Fruit fly (Drosophila melanogaster) ovary, adult (tissue): ENCODE data around the gene CG12081.
A peak's percentile ranks its signal among the peaks of the same experiment; 100 is the strongest.

Source experiments
- CG17801 ChIP-seq: fragments of 200-800 bp; optimal IDR thresholded peaks from 2 replicates; lab custom pipeline; 2019; ENCODE audit warnings: missing biosample characterization, mild to moderate bottlenecking, missing genetic modification characterization, moderate library complexity; ENCODE audit not compliant: partially characterized antibody

The CG12081 gene

DNA sequence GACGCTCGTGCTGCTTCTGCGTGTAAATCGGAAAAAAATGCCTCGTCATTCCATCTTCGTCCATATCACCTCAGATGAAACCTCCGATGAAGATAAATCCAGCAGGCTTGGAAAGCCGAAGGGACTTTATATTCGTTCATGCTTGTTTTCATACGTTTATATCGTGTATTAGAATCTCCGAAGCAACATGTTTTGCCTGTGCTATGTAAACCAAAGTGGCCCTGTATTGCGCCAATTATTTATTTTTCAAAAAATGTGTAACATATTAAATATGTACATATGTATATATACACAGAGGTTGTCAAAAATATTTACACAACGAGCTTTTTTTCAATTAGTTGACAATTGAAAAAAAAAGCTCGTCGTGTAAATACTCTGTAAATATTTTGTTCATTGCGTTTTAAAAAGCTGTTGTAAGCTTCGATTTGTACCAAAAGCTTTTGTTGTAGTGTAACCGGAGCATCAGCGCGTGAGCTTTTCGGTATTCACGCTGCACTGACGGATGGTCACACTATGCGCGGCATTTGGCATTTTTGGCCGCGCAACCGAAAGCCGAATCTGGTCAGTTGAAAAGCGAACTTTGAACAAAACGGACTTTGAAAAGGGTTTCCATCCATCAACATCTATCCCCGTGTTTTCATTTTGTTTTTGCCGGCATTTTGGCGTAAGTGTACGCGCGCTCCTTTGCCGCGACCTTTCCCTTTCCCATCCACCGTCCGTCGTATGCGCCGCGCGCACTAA is 14.7 kb upstream of the CG12081 start, which contains the start of gene CG12065:
Gene CG12065, plus strand, starts transcription at position 563 of the 741 bp plus-strand sequence.
- peak; percentile 54 for TF ChIP-seq CG17801 (GFP tag; lab: Kevin White, UChicago)

- TF ChIP-seq CG17801 (GFP tag; lab: Kevin White, UChicago): peak; percentile 78
Observed at dm6 chrX:8574672-8575350, 13.8 kb upstream of the CG12081 start.

- no peak for TF ChIP-seq CG17801 (GFP tag; lab: Kevin White, UChicago)
Observed at dm6 chrX:8576675-8577074, 11.9 kb upstream of the CG12081 start.

DNA sequence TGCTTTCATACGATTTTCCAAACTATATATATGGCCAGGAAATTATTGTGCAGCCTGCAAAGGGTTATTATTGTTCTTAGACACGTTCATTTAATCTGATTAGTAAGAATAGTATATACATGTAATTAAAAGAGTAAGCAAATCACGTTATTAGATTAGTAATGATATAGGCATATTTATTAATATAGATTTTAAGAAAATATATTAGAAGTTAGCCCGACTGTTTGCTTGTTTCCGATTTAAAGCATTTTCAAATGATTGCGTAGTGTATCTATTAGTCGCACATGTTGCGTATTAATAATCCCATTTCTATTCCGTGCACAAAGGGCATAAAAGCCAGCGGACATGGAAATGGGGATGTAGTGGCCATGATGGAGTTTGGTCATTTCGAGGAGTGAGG is 9.5 kb upstream of the CG12081 start:
- no peak for TF ChIP-seq CG17801 (GFP tag; lab: Kevin White, UChicago)

DNA sequence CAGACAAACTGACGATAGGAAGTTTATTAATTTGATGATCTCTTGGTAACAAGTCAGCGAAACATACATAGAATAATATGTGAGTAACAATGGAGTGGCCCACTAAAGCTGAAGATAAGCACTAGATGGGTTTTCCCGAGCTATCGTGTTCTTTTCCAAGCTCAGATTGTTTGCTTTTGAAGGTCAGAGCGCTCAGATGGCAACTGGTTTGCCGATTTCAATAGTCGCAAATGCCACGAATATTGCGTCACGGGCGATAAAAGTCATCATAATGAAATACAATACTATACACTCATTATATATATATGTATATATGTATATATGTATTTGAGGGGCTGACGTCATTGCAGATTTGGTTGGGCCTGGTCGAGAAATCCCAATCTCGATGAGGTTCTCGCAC is 8.7 kb upstream of the CG12081 start:
- no peak for TF ChIP-seq CG17801 (GFP tag; lab: Kevin White, UChicago)

- no peak for TF ChIP-seq CG17801 (GFP tag; lab: Kevin White, UChicago)
Observed at dm6 chrX:8580794-8581193, 7.8 kb upstream of the CG12081 start.

DNA sequence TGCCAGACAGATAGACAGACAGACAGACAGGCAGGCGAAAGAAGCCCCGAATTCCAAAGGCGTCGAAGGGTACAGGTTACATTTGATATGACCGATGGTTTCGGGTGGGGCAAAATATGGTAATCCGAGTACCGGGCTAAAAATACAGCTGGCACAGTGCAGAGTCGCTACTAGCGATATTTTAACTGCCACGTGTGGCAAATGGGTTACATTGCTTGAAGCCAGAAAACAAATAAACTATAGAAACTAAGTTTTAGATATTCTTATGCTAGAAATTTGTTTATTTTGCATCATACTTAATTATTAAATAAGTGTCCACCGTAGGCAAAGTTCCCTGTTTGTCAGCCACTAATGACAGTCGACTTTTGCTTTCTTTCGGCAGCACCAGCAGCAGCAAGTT is 5.5 kb upstream of the CG12081 start:
- no peak for TF ChIP-seq CG17801 (GFP tag; lab: Kevin White, UChicago)

DNA sequence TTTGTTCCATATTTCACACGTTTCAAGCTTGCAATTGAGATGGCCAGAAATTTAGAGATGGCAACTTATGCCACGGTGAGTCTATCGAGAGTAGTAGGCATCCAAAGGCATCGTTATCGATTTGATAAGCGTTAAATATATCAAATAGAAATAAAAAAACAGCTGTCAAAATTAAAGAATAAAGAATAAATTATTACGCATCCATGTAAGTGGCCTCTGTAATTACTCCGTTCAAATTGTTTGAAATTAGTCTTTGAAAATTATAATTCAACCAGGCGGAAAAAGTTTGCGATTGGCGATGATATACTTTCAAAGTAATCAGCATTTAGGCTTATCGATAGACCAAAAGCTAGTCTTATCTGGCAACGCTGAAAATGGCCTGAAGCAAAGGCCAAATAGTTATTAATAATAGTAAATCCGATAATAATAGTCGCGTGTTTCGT is 3.1 kb downstream of the CG12081 start, which contains the start of the genes CG12659 and Crag:
Gene CG12659, minus strand, starts transcription at position 45 of the 443 bp plus-strand sequence.
Gene Crag, plus strand, starts transcription at position 347 of the 443 bp plus-strand sequence.
- peak; percentile 13 for TF ChIP-seq CG17801 (GFP tag; lab: Kevin White, UChicago)

DNA sequence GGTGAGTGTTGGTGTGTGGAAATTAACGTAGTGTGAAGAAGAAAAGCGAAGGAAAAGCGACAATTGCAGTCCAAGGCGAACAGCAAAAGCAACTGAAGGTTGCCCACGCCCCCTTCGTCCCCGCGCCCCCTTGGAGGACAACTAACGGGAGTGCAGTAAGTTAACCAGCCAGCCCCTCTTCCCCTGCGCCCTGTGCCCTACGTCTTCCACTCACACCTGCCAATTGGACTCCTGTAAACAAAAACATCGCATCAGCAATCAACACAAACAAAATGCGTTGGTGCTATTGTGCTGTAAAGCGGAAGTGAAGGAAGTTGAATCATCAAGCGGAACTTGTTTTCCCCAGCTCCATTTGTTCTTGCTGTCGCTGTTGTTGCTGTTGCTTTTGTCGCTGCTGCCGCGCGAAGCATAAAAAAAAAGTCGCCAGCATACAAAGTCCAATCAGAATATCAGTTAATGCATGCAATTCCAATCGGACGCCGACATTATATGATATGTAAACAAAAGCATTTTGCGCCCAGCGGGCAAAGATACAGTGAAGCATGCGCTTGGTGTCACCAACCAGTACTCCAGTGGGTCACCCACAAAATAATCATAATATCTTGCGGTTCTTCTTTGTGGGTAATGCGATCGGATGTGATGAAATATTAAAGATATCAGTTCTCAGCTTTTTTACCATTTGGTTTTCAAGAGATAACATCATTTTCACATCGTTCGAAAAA is 4.0 kb downstream of the CG12081 start:
- no peak for TF ChIP-seq CG17801 (GFP tag; lab: Kevin White, UChicago)

DNA sequence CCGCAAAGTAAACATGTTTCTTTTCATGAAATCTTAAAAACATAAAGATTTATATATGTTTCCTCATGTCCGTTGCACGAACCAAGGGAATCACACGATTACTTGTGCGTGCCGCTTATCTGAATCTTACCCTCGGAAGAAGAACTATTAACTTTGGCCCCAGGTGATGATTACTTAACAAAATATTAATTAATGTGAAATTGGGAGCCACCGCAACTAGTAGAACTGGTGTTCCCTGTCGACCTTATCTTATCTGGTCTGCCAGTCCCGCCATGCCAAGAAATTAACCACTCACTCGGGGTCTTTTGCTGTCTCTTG is 4.5 kb downstream of the CG12081 start:
- no peak for TF ChIP-seq CG17801 (GFP tag; lab: Kevin White, UChicago)

dm6 chrX:8601165-8601564 is 12.6 kb downstream of the CG12081 start:
- no peak for TF ChIP-seq CG17801 (GFP tag; lab: Kevin White, UChicago)

DNA sequence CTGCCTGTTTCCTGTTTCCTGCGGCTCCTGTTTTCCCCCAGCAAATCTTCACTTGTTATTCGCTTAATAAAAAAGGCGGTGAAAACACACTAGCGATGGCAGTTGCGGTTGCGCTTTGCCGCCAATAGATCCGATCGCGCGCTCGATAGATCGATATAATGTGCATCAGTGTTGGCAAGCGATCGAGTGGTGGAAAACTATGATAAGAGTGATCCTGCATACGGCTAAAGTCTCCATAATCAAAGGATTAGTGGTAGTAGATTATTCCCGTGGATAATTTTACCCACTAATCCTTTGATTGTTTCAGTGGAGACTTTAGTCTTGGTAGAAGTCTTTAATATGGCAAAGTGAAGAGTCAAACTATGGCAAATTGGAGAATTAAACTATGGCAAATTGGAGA is 17.6 kb downstream of the CG12081 start, which contains the start of gene Caf1-180:
Gene Caf1-180, minus strand, starts transcription at position 99 of the 400 bp plus-strand sequence.
- TF ChIP-seq CG17801 (GFP tag; lab: Kevin White, UChicago): no peak

DNA sequence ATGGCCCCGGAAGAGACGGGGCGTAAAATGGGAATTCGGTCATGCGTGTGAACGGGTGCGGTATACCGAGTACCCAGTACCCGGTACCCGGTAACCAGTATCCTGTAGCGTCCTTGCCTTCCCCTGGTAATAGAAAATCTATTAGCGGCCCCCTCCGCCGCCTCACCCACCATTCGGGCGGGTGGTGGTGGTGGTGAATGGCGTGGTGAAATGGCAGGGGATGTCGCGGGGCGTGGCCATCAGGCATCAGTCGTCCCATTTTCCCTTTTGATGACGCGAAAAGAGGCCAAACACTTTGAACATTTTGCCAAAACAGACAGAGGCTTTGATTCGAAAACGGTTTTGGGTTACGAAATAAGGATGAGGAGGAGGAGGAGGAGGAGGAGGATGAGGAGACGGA is 19.3 kb downstream of the CG12081 start:
- TF ChIP-seq CG17801 (GFP tag; lab: Kevin White, UChicago): no peak

- no peak for TF ChIP-seq CG17801 (GFP tag; lab: Kevin White, UChicago)
Observed at dm6 chrX:8616280-8616679, 27.7 kb downstream of the CG12081 start.

DNA sequence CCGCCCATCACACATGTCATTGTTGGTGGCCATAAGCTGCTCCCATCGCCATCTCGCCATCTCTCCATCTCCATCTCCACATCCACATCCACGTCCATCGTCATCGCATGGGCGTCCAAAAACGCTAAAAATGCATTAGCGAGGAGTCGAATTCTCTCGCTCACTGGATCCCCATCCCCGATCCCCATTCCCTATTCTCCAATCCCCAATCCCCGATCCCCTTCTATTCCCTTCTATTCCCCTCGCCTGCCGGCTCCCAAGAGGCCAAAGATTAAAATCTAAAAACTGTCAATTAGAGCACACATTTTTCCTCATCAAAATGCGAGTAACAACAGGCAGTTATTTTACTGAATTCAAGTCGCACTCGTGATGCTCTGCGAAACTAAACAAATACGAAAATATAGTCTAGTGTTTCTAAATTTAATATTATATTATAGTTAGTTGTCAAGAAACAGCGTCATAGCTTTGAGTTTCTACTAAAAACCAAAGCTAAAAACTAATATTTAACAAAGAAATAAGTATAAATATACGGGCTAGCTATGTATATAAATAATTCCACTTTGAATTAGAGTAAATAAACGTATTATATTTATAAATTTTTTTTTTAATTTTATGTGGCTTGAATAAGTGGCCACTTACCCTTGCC is 28.3 kb downstream of the CG12081 start:
- TF ChIP-seq CG17801 (GFP tag; lab: Kevin White, UChicago): no peak
